Worm (Caenorhabditis elegans): ENCODE data around the gene F49E10.4.
A peak's percentile ranks its signal among the peaks of the same experiment; 100 is the strongest.

F49E10.4 gene

DNA sequence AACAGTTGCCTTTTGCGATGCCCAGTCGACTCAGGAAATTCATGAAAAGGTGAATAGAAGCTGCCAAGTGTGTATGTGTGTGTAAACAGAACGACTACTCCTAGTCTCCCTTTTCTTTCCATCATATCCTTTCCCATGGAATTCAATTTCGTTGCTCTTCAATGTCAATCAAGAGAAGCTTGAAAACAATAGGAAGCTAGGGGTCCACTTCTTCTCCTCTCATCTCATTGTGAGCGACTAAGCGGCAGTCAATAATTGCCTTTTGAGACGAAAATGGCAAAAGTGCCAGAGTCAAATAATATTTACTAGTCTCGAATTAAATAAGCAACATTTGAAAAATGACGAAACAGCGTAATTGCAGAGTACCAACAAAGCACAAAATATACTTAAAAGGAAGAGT is 6.1 kb upstream of the F49E10.4 start:
- TF ChIP-seq C34F6.9 (tag; optimal IDR thresholded peaks at IDR 0.05) (no peak), skn-1 (tag; optimal IDR thresholded peaks at IDR 0.05) (no peak), nhr-12 (tag; optimal IDR thresholded peaks at IDR 0.05) (no peak), mbf-1 (tag; optimal IDR thresholded peaks at IDR 0.05) (no peak), nhr-77 (tag; optimal IDR thresholded peaks at IDR 0.05) (no peak), dmd-4 (tag; optimal IDR thresholded peaks at IDR 0.05) (no peak), sem-4 (tag; optimal IDR thresholded peaks at IDR 0.05) (no peak), nhr-129 (tag; optimal IDR thresholded peaks at IDR 0.05) (peak; percentile 1)

ce11 chrX:5872153-5872552 is 3.5 kb upstream of the F49E10.4 start:
- TF ChIP-seq fos-1 (tag; optimal IDR thresholded peaks at IDR 0.05) (no peak), unc-62 (GFP tag; optimal IDR thresholded peaks at IDR 0.05) (no peak), lin-11 (tag; optimal IDR thresholded peaks at IDR 0.05) (no peak)

DNA sequence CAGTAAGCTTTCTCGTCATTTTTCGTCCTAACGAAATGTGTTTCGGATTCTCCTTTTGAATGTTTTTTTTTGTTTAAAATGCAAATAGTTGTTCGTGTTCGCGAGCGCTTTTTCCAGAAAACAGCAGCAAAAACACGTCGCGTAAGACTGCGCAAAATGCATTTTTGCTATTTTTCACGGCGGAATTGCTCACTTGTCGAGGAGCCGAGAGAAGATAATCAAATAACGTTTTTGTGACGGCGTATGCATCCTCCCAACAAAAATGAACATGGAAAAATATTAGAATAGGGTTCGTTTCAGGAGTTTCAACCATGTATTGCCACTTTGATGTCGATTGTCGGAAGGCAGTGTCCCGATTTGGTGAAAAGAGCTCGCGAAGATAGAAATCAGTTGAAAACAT is 1.4 kb downstream of the F49E10.4 start:
- no peak for TF ChIP-seq lsy-2 (tag; optimal IDR thresholded peaks at IDR 0.05)
- no peak for TF ChIP-seq lin-39 (tag; optimal IDR thresholded peaks at IDR 0.05)
- no peak for TF ChIP-seq aly-2 (tag; optimal IDR thresholded peaks at IDR 0.05)
- no peak for TF ChIP-seq nhr-237 (tag; optimal IDR thresholded peaks at IDR 0.05)
- no peak for TF ChIP-seq R02D3.7 (tag; optimal IDR thresholded peaks at IDR 0.05)
- no peak for TF ChIP-seq Y55F3AM.14 (GFP tag; optimal IDR thresholded peaks at IDR 0.05)
- TF ChIP-seq nhr-11 (tag; optimal IDR thresholded peaks at IDR 0.05): no peak
- no peak for TF ChIP-seq snpc-4 (tag; optimal IDR thresholded peaks at IDR 0.05)
- TF ChIP-seq nhr-12 (tag; optimal IDR thresholded peaks at IDR 0.05): no peak
- no peak for TF ChIP-seq ztf-11 (tag; optimal IDR thresholded peaks at IDR 0.05)
- TF ChIP-seq sma-9 (GFP tag; optimal IDR thresholded peaks at IDR 0.05): no peak
- TF ChIP-seq sma-9 (tag; optimal IDR thresholded peaks at IDR 0.05): no peak
- TF ChIP-seq unc-62 (GFP tag; optimal IDR thresholded peaks at IDR 0.05): no peak

DNA sequence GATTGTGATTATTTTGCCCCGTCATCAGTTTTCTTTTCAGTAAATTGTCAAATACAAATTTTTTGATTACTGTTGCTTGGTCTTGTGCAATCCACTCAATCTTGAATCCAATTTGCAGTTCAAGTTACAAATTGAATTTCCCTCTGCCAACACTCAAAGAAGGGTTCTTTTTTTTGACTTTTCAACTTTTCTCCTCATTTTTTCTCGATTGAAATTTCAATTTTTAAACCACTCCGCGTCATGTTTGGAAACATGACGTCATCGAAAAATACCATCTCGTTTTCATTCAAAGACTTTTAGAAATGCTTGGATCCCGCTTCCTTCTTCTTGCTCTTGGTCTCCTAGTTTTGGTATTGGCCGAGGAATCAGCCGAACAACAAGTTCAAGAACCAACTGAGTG is 9.9 kb downstream of the F49E10.4 start, which contains the start of gene flp-7:
flp-7 (plus strand) TSS at position 301 of the 400 bp plus-strand sequence.
- TF ChIP-seq peb-1 (tag; optimal IDR thresholded peaks at IDR 0.05): no peak
- TF ChIP-seq nhr-129 (tag; optimal IDR thresholded peaks at IDR 0.05): no peak
- no peak for TF ChIP-seq nhr-21 (tag; optimal IDR thresholded peaks at IDR 0.05)
- no peak for TF ChIP-seq unc-39 (tag; optimal IDR thresholded peaks at IDR 0.05)
- no peak for TF ChIP-seq mab-5 (tag; optimal IDR thresholded peaks at IDR 0.05)
- no peak for TF ChIP-seq unc-62 (GFP tag; optimal IDR thresholded peaks at IDR 0.05)

- TF ChIP-seq ceh-16 (tag; optimal IDR thresholded peaks at IDR 0.05) (no peak), F13H6.1 (tag; optimal IDR thresholded peaks at IDR 0.05) (no peak)
These were observed 14.4 kb downstream of the F49E10.4 start, which contains the start of gene F49E10.2 for ce11 chrX:5890080-5890479. F49E10.2 (plus strand) TSS chrX:5890380.

- no peak for TF ChIP-seq R02D3.7 (tag; optimal IDR thresholded peaks at IDR 0.05)
- TF ChIP-seq mdl-1 (tag; optimal IDR thresholded peaks at IDR 0.05): peak in 1 of 2 experiments; percentile 5
- peak; percentile 18 for TF ChIP-seq C34F6.9 (tag; optimal IDR thresholded peaks at IDR 0.05)
- TF ChIP-seq sma-3 (GFP tag; optimal IDR thresholded peaks at IDR 0.05): no peak
- TF ChIP-seq sma-9 (GFP tag; optimal IDR thresholded peaks at IDR 0.05): peak; percentile 6
- no peak for TF ChIP-seq sma-9 (tag; optimal IDR thresholded peaks at IDR 0.05)
- no peak for TF ChIP-seq mab-5 (tag; optimal IDR thresholded peaks at IDR 0.05)
- TF ChIP-seq snpc-4 (tag; optimal IDR thresholded peaks at IDR 0.05): no peak
- TF ChIP-seq nhr-129 (tag; optimal IDR thresholded peaks at IDR 0.05): no peak
- TF ChIP-seq lin-13 (GFP tag; optimal IDR thresholded peaks at IDR 0.05): no peak
- TF ChIP-seq lin-11 (tag; optimal IDR thresholded peaks at IDR 0.05): peak; percentile 12
- TF ChIP-seq nhr-6 (tag; optimal IDR thresholded peaks at IDR 0.05): peak; percentile 21
- no peak for TF ChIP-seq egl-27 (tag; optimal IDR thresholded peaks at IDR 0.05)
These were observed 20.3 kb downstream of the F49E10.4 start for ce11 chrX:5896001-5896400.

DNA sequence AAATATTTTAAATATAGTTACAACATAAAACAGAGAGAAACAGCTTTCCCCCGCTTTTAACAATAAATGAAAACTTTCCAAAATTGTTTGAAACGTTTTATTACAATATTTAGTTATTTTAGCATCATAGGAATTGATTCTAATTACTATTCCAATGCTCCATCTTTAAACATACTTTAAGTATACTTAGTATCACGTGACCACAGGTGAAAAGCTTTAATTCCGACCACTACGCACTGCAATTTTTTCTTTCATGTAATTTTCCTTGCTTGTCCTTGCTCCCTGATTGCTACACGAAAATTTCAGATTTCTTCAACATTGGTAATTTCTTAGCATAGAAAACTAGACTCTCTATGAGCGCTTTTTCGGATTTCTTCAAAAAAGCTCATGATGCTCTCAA is 21.4 kb downstream of the F49E10.4 start, which contains the start of gene tbc-16:
tbc-16 (plus strand) TSS at position 301 of the 400 bp plus-strand sequence.
- no peak for TF ChIP-seq skn-1 (tag; optimal IDR thresholded peaks at IDR 0.05)
- no peak for TF ChIP-seq unc-55 (GFP tag; optimal IDR thresholded peaks at IDR 0.05)
- no peak for TF ChIP-seq nhr-10 (tag; optimal IDR thresholded peaks at IDR 0.05)
- TF ChIP-seq nhr-21 (tag; optimal IDR thresholded peaks at IDR 0.05): no peak
- no peak for TF ChIP-seq ztf-4 (tag; optimal IDR thresholded peaks at IDR 0.05)
- TF ChIP-seq snpc-4 (tag; optimal IDR thresholded peaks at IDR 0.05): no peak
- TF ChIP-seq nhr-23 (tag; optimal IDR thresholded peaks at IDR 0.05): no peak
- no peak for TF ChIP-seq mab-5 (tag; optimal IDR thresholded peaks at IDR 0.05)

All from whole organism, L2 larva.